Fruit fly (Drosophila melanogaster): Measurements from ENCODE around the gene Dim1.
A peak's percentile ranks its signal among the peaks of the same experiment; 100 is the strongest.

Gene Dim1

dm6 chr2L:4444457-4444856 is 41.4 kb downstream of the Dim1 start, which contains the start of the genes morgue and Elp3 (continued):
- TF ChIP-seq CG7963 (GFP tag; IDR thresholded peaks at IDR 0.05; ENCODE audit: partially characterized antibody) (peak; percentile 83), CG31224 (GFP tag; IDR thresholded peaks at IDR 0.05) (no peak), vnd (GFP tag; IDR thresholded peaks at IDR 0.05; ENCODE audit: partially characterized antibody) (peak; percentile 66), HLH4C (GFP tag; IDR thresholded peaks at IDR 0.05; ENCODE audit: partially characterized antibody) (peak; percentile 87), Pdp1 (GFP tag; optimal IDR thresholded peaks at IDR 0.05) (peak in 1 of 2 experiments; percentile 30), CG4854 (GFP tag; optimal IDR thresholded peaks at IDR 0.05) (no peak), chinmo (GFP tag; IDR thresholded peaks at IDR 0.05; ENCODE audit: partially characterized antibody) (0 out of 4 replicates have a peak, but pooled peaks have one; percentile 61), Dll (GFP tag; IDR thresholded peaks at IDR 0.05; ENCODE audit: partially characterized antibody) (peak; percentile 65; the same call in 2 of the 4 replicates), YL-1 (GFP tag; optimal IDR thresholded peaks at IDR 0.05) (peak; percentile 89), CG2712 (tag; optimal IDR thresholded peaks at IDR 0.05) (peak; percentile 1), CG17829 (tag; optimal IDR thresholded peaks at IDR 0.05) (peak; percentile 49)

DNA sequence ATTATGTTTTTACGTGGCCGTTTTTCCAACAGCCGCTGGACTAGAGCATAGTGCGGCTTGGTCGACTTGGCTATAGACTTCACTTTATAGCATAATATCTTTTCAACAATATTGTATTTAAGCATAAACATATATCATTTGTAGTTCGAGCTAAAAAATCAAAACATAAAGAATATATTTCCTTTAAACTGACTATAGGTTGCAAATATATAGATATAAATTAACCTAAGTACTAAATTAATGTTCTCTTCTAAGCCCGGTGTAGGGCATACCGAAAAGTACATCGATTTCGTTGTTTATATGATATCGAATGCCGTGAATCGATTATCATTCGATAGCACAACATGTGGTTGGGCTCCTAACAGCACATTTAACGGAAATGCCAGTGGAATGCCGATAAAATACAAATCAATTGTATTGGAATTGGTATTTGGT is 45.5 kb downstream of the Dim1 start, which contains the start of gene MFS18:
MFS18 (minus strand) TSS at position 54 of the 435 bp plus-strand sequence.
- TF ChIP-seq vvl (GFP tag; IDR thresholded peaks at IDR 0.05), result peak; percentile 100
- peak; percentile 100 for TF ChIP-seq CG10274 (GFP tag; optimal IDR thresholded peaks at IDR 0.05)
- peak; percentile 47; the same call in 2 of the 3 replicates for TF ChIP-seq vnd (GFP tag; IDR thresholded peaks at IDR 0.05; ENCODE audit: partially characterized antibody)
- peak; percentile 98 for TF ChIP-seq Fer1 (GFP tag; optimal IDR thresholded peaks at IDR 0.05)
- TF ChIP-seq chif (GFP tag; optimal IDR thresholded peaks at IDR 0.05), result peak; percentile 80 to 86
- TF ChIP-seq jigr1 (GFP tag; IDR thresholded peaks at IDR 0.05), result peak; percentile 98
- peak; percentile 98 for TF ChIP-seq CG4404 (GFP tag; IDR thresholded peaks at IDR 0.05)
- TF ChIP-seq Atf3 (GFP tag; optimal IDR thresholded peaks at IDR 0.05), result peak; percentile 69
- TF ChIP-seq CG17829 (tag; optimal IDR thresholded peaks at IDR 0.05), result peak; percentile 99
- peak; percentile 80 for TF ChIP-seq fu2 (GFP tag; optimal IDR thresholded peaks at IDR 0.05)
- peak; percentile 77 for TF ChIP-seq zen2 (GFP tag; IDR thresholded peaks at IDR 0.05; ENCODE audit: partially characterized antibody)
- TF ChIP-seq H15 (GFP tag; IDR thresholded peaks at IDR 0.05), result peak; percentile 99
- peak; percentile 91 for TF ChIP-seq CG9437 (GFP tag; optimal IDR thresholded peaks at IDR 0.05)
- TF ChIP-seq CG2678 (tag; optimal IDR thresholded peaks at IDR 0.05), result peak; percentile 99
- TF ChIP-seq Sox102F (GFP tag; optimal IDR thresholded peaks at IDR 0.05), result peak; percentile 97
- no peak for TF ChIP-seq CG17568 (GFP tag; optimal IDR thresholded peaks at IDR 0.05)
- peak; percentile 74 for TF ChIP-seq CG8944 (GFP tag; optimal IDR thresholded peaks at IDR 0.05)
- TF ChIP-seq CG18619 (GFP tag; optimal IDR thresholded peaks at IDR 0.05), result peak; percentile 92
- TF ChIP-seq lab (GFP tag; optimal IDR thresholded peaks at IDR 0.05), result peak; percentile 99
- peak; percentile 97 for TF ChIP-seq NFAT (GFP tag; IDR thresholded peaks at IDR 0.05)
- TF ChIP-seq tap (tag; optimal IDR thresholded peaks at IDR 0.05), result peak; percentile 98
- peak; percentile 92 for TF ChIP-seq CG17385 (GFP tag; optimal IDR thresholded peaks at IDR 0.05)
- peak; percentile 92 for TF ChIP-seq CrebB (tag; optimal IDR thresholded peaks at IDR 0.05)
- TF ChIP-seq Hsf (GFP tag; optimal IDR thresholded peaks at IDR 0.05), result peak; percentile 94
- peak; percentile 93 for TF ChIP-seq CG8924 (tag; optimal IDR thresholded peaks at IDR 0.05)
- peak; percentile 31 for TF ChIP-seq CG12236 (GFP tag; optimal IDR thresholded peaks at IDR 0.05)
- peak; percentile 97 for TF ChIP-seq CG4617 (GFP tag; optimal IDR thresholded peaks at IDR 0.05; ENCODE audit: borderline replicate concordance)
- TF ChIP-seq fd64A (GFP tag; optimal IDR thresholded peaks at IDR 0.05), result peak; percentile 91
- TF ChIP-seq CG11723 (GFP tag; optimal IDR thresholded peaks at IDR 0.05), result peak; percentile 89
- peak; percentile 87 for TF ChIP-seq pho (GFP tag; optimal IDR thresholded peaks at IDR 0.05)
- peak; percentile 72 for TF ChIP-seq Elba2 (GFP tag; optimal IDR thresholded peaks at IDR 0.05)
- peak; percentile 81 for TF ChIP-seq Neu2 (GFP tag; optimal IDR thresholded peaks at IDR 0.05; ENCODE audit: borderline replicate concordance)
- TF ChIP-seq Doc3 (GFP tag; IDR thresholded peaks at IDR 0.05; ENCODE audit: partially characterized antibody), result peak; percentile 62
- TF ChIP-seq Asciz (GFP tag; optimal IDR thresholded peaks at IDR 0.05), result peak; percentile 99
- peak; percentile 97 for TF ChIP-seq dati (GFP tag; IDR thresholded peaks at IDR 0.05)
- no peak for TF ChIP-seq Dfd (GFP tag; optimal IDR thresholded peaks at IDR 0.05)
- peak; percentile 56 to 77 for TF ChIP-seq crp (GFP tag; optimal IDR thresholded peaks at IDR 0.05)
- TF ChIP-seq dysf (GFP tag; IDR thresholded peaks at IDR 0.05), result peak; percentile 99

All from whole organism, embryonic.